Fruit fly (Drosophila melanogaster): ENCODE measurements around the gene shtd.
A peak's percentile ranks its signal among the peaks of the same experiment; 100 is the strongest.

The shtd gene

DNA sequence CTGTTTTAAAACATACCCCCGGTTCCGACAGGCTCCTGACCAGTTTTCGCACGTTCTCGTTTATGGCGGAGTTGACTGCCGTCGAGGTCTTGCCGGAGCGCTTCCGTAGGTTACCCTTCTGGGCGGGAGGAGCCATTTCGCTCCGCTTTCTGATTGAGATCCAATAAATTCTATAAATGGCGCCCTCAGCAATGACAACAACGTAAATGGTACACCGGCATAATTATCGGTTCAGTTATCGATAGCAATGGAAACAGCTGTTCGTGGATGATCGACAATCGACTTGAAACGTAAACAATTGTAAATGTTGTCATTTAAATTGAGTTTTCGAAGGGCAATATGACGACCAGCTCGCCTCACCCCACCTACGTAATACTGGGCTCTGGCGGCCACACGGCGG, 9.7 kb upstream of the shtd start, which contains the start of the genes Grip128 and Alg14 (continued):
- TF ChIP-seq CG2889 (GFP tag; IDR thresholded peaks at IDR 0.05): no peak
- TF ChIP-seq cwo (GFP tag; optimal IDR thresholded peaks at IDR 0.05): no peak
- no peak for TF ChIP-seq CG3407 (GFP tag; optimal IDR thresholded peaks at IDR 0.05)
- TF ChIP-seq her (GFP tag; optimal IDR thresholded peaks at IDR 0.05): no peak
- peak; percentile 57 for TF ChIP-seq CG18011 (GFP tag; optimal IDR thresholded peaks at IDR 0.05)
- no peak for TF ChIP-seq Hand (GFP tag; optimal IDR thresholded peaks at IDR 0.05)
- TF ChIP-seq HLH4C (GFP tag; IDR thresholded peaks at IDR 0.05; ENCODE audit: partially characterized antibody): peak; percentile 66
- no peak for TF ChIP-seq Elba2 (GFP tag; optimal IDR thresholded peaks at IDR 0.05)
- TF ChIP-seq CG6854 (GFP tag; optimal IDR thresholded peaks at IDR 0.05): no peak
- TF ChIP-seq Six4 (GFP tag; optimal IDR thresholded peaks at IDR 0.05): no peak
- no peak for TF ChIP-seq Sox102F (GFP tag; optimal IDR thresholded peaks at IDR 0.05)
- no peak for TF ChIP-seq so (GFP tag; IDR thresholded peaks at IDR 0.05)
- no peak for TF ChIP-seq Camta (GFP tag; optimal IDR thresholded peaks at IDR 0.05)
- no peak for TF ChIP-seq CG14667 (GFP tag; IDR thresholded peaks at IDR 0.05)
- TF ChIP-seq sc (optimal IDR thresholded peaks at IDR 0.05): no peak
- no peak for TF ChIP-seq sc (GFP tag; optimal IDR thresholded peaks at IDR 0.05)
- 0 out of 3 replicates have a peak, but pooled peaks have one; percentile 29 for TF ChIP-seq vnd (GFP tag; IDR thresholded peaks at IDR 0.05; ENCODE audit: partially characterized antibody)
- no peak for TF ChIP-seq vfl (GFP tag; optimal IDR thresholded peaks at IDR 0.05)
- TF ChIP-seq Side (GFP tag; optimal IDR thresholded peaks at IDR 0.05): no peak
- no peak for TF ChIP-seq tx (GFP tag; optimal IDR thresholded peaks at IDR 0.05)
- no peak for TF ChIP-seq CG6272 (GFP tag; IDR thresholded peaks at IDR 0.05)
- peak; percentile 29; the same call in 1 of the 2 replicates for TF ChIP-seq amos (GFP tag; IDR thresholded peaks at IDR 0.05; ENCODE audit: partially characterized antibody)
- TF ChIP-seq CG2116 (GFP tag; optimal IDR thresholded peaks at IDR 0.05): peak; percentile 38
- TF ChIP-seq chinmo (GFP tag; IDR thresholded peaks at IDR 0.05; ENCODE audit: partially characterized antibody): no peak
- TF ChIP-seq eve (GFP tag; optimal IDR thresholded peaks at IDR 0.05): no peak
- no peak for TF ChIP-seq CG1603 (tag; optimal IDR thresholded peaks at IDR 0.05)
- peak; percentile 21 for TF ChIP-seq MESR4 (GFP tag; optimal IDR thresholded peaks at IDR 0.05)
- no peak for TF ChIP-seq CG11696 (GFP tag; IDR thresholded peaks at IDR 0.05)
- no peak for TF ChIP-seq CG15601 (tag; optimal IDR thresholded peaks at IDR 0.05)
- no peak for TF ChIP-seq Ets97D (GFP tag; optimal IDR thresholded peaks at IDR 0.05)
- no peak for TF ChIP-seq eyg (GFP tag; optimal IDR thresholded peaks at IDR 0.05)
- no peak for TF ChIP-seq ssp (GFP tag; IDR thresholded peaks at IDR 0.05)
- peak; percentile 58 for TF ChIP-seq Scr (GFP tag; IDR thresholded peaks at IDR 0.05; ENCODE audit: partially characterized antibody)
- no peak for TF ChIP-seq prd (optimal IDR thresholded peaks at IDR 0.05)
- TF ChIP-seq prd (GFP tag; IDR thresholded peaks at IDR 0.05): no peak
- TF ChIP-seq CG4617 (GFP tag; optimal IDR thresholded peaks at IDR 0.05; ENCODE audit: borderline replicate concordance): no peak
- TF ChIP-seq crol (GFP tag; IDR thresholded peaks at IDR 0.05): no peak
- TF ChIP-seq CG13296 (GFP tag; optimal IDR thresholded peaks at IDR 0.05): no peak
- no peak for TF ChIP-seq toy (GFP tag; IDR thresholded peaks at IDR 0.05)
- TF ChIP-seq Sox100B (GFP tag; optimal IDR thresholded peaks at IDR 0.05): no peak
- TF ChIP-seq CG18262 (tag; optimal IDR thresholded peaks at IDR 0.05): no peak
- no peak for TF ChIP-seq CG13424 (tag; optimal IDR thresholded peaks at IDR 0.05)
- TF ChIP-seq Vsx1 (GFP tag; optimal IDR thresholded peaks at IDR 0.05): no peak
- peak; percentile 66 for TF ChIP-seq tna (GFP tag; IDR thresholded peaks at IDR 0.05; ENCODE audit: partially characterized antibody)
- TF ChIP-seq CG12219 (GFP tag; optimal IDR thresholded peaks at IDR 0.05): no peak
- TF ChIP-seq Opbp (GFP tag; IDR thresholded peaks at IDR 0.05; ENCODE audit: partially characterized antibody): peak; percentile 45; the same call in 2 of the 3 replicates
- no peak for TF ChIP-seq Mes4 (GFP tag; optimal IDR thresholded peaks at IDR 0.05)
- no peak for TF ChIP-seq ham (GFP tag; IDR thresholded peaks at IDR 0.05)
- no peak for TF ChIP-seq CG6175 (GFP tag; IDR thresholded peaks at IDR 0.05)
- no peak for TF ChIP-seq ATbp (GFP tag; optimal IDR thresholded peaks at IDR 0.05)
- TF ChIP-seq danr (GFP tag; IDR thresholded peaks at IDR 0.05): no peak
- TF ChIP-seq CG43689 (GFP tag; IDR thresholded peaks at IDR 0.05): no peak

Data from whole organism, embryonic.